Worm (Caenorhabditis elegans) whole organism, young adult: Measurements from ENCODE around the gene try-3.
"Not testable (repeated sequence)": the region's sequence is repeated elsewhere in the genome, so short reads cannot be mapped to it uniquely, and the experiment has no call there.

Source experiments
- B0261.1 ChIP-seq: sonication (generic microtip); optimal IDR thresholded peaks from 2 replicates; lab custom pipeline; 2016; ENCODE audit warnings: mild to moderate bottlenecking, missing genetic modification characterization, moderate library complexity, missing compliant biosample characterization
- F10E7.11 ChIP-seq: sonication (generic microtip); optimal IDR thresholded peaks from 2 replicates; lab custom pipeline; 2017; ENCODE audit warnings: mild to moderate bottlenecking, missing genetic modification characterization, moderate library complexity, missing compliant biosample characterization
- F52B5.7 ChIP-seq: sonication (generic microtip); optimal IDR thresholded peaks from 2 replicates; lab custom pipeline; 2016; ENCODE audit warnings: mild to moderate bottlenecking, missing genetic modification characterization, missing compliant biosample characterization
- F57A8.1 ChIP-seq: fragments of 200-800 bp; sonication (Bioruptor generic); optimal IDR thresholded peaks from 2 replicates; lab custom pipeline; 2018; ENCODE audit warnings: mild to moderate bottlenecking, missing genetic modification characterization, moderate library complexity, missing compliant biosample characterization
- K11D2.4 ChIP-seq: fragments of 200-800 bp; sonication (Bioruptor generic); IDR thresholded peaks from 2 replicates; pipeline ENCODE4 v1.3.6; 2022; ENCODE audit warnings: missing genetic modification reagents, missing genetic modification characterization, missing compliant biosample characterization
- T07F8.4 ChIP-seq: sonication (generic microtip); optimal IDR thresholded peaks from 2 replicates; lab custom pipeline; 2016; ENCODE audit warnings: mild to moderate bottlenecking, missing genetic modification characterization, moderate library complexity, missing compliant biosample characterization
- Y67H2A.10 ChIP-seq: fragments of 200-800 bp; sonication (Bioruptor generic); conservative IDR thresholded peaks from 2 replicates; pipeline ENCODE4 v1.3.6; 2022; ENCODE audit warnings: missing genetic modification reagents, missing genetic modification characterization, missing compliant biosample characterization
- Y95B8A.8 ChIP-seq: fragments of 200-800 bp; sonication (Bioruptor generic); IDR thresholded peaks from 2 replicates; pipeline ENCODE4 v1.3.6; 2022; ENCODE audit warnings: missing genetic modification reagents, missing genetic modification characterization, missing compliant biosample characterization
- athp-1 ChIP-seq: sonication (generic microtip); optimal IDR thresholded peaks from 2 replicates; lab custom pipeline; 2017; ENCODE audit warnings: mild to moderate bottlenecking, missing genetic modification characterization, missing compliant biosample characterization
- bed-1 ChIP-seq: fragments of 200-800 bp; sonication (Bioruptor generic); IDR thresholded peaks from 2 replicates; pipeline ENCODE4 v1.3.6; 2022; ENCODE audit warnings: missing genetic modification reagents, missing genetic modification characterization, missing compliant biosample characterization
- ceh-100 ChIP-seq: fragments of 200-800 bp; sonication (Bioruptor generic); IDR thresholded peaks from 2 replicates; pipeline ENCODE4 v1.3.6; 2022; ENCODE audit warnings: missing genetic modification reagents, missing genetic modification characterization, missing compliant biosample characterization
- ceh-27 ChIP-seq: fragments of 200-800 bp; sonication (Bioruptor generic); optimal IDR thresholded peaks from 2 replicates; lab custom pipeline; 2018; ENCODE audit warnings: mild to moderate bottlenecking, missing genetic modification characterization, moderate library complexity, missing compliant biosample characterization
- chd-7 ChIP-seq: sonication (generic microtip); optimal IDR thresholded peaks from 2 replicates; lab custom pipeline; 2016; ENCODE audit warnings: mild to moderate bottlenecking, missing genetic modification characterization, moderate library complexity, missing compliant biosample characterization
- ekl-4 ChIP-seq: fragments of 200-800 bp; sonication (Bioruptor generic); IDR thresholded peaks from 2 replicates; pipeline ENCODE4 v1.3.6; 2022; ENCODE audit warnings: missing genetic modification reagents, missing genetic modification characterization, missing compliant biosample characterization
- ets-4 ChIP-seq: fragments of 200-800 bp; sonication (Bioruptor generic); optimal IDR thresholded peaks from 2 replicates; lab custom pipeline; 2018; ENCODE audit warnings: mild to moderate bottlenecking, missing genetic modification characterization, missing compliant biosample characterization
- fkh-3 ChIP-seq: sonication (generic microtip); optimal IDR thresholded peaks from 2 replicates; lab custom pipeline; 2016; ENCODE audit warnings: mild to moderate bottlenecking, missing genetic modification characterization, missing compliant biosample characterization
- lin-35 ChIP-seq, 3 experiments: fragments of 150-350 bp in 2 of 3; sonication (generic microtip) in 1 of 3; optimal IDR thresholded peaks; 2 replicates each; lab custom pipeline; 2014 to 2018; ENCODE audit warnings: missing biosample characterization in 3 of 3, missing genetic modification characterization in 3 of 3, missing genetic modification reagents in 3 of 3
- madf-10 ChIP-seq: sonication (generic microtip); optimal IDR thresholded peaks from 2 replicates; lab custom pipeline; 2016; ENCODE audit warnings: mild to moderate bottlenecking, missing genetic modification characterization, missing compliant biosample characterization
- mxl-1 ChIP-seq: sonication (generic microtip); optimal IDR thresholded peaks from 2 replicates; lab custom pipeline; 2016; ENCODE audit warnings: missing genetic modification characterization, missing compliant biosample characterization
- nfya-2 ChIP-seq: fragments of 200-800 bp; sonication (Bioruptor generic); IDR thresholded peaks from 2 replicates; pipeline ENCODE4 v1.3.6; 2022; ENCODE audit warnings: missing genetic modification reagents, missing genetic modification characterization, missing compliant biosample characterization
- nhr-90 ChIP-seq: sonication (generic microtip); optimal IDR thresholded peaks from 2 replicates; lab custom pipeline; 2016; ENCODE audit warnings: missing genotype, mild to moderate bottlenecking, missing genetic modification characterization, missing compliant biosample characterization
- pha-4 ChIP-seq: fragments of 150-350 bp; sonication (generic microtip); optimal IDR thresholded peaks from 2 replicates; lab custom pipeline; 2014; ENCODE audit warnings: missing biosample characterization, missing genetic modification reagents, missing genetic modification characterization
- rcor-1 ChIP-seq: fragments of 200-800 bp; sonication (Bioruptor generic); IDR thresholded peaks from 2 replicates; pipeline ENCODE4 v1.3.6; 2022; ENCODE audit warnings: missing genetic modification reagents, missing genetic modification characterization, missing compliant biosample characterization
- rec-8 ChIP-seq, 2 experiments: sonication (generic microtip); optimal IDR thresholded peaks; 2 replicates each; lab custom pipeline; 2016; ENCODE audit warnings: mild to moderate bottlenecking in 2 of 2, missing genetic modification characterization in 2 of 2, missing genetic modification reagents in 2 of 2, missing genotype in 2 of 2, missing biosample characterization in 1 of 2, missing compliant biosample characterization in 1 of 2, moderate library complexity in 1 of 2
- repo-1 ChIP-seq: sonication (generic microtip); optimal IDR thresholded peaks from 2 replicates; lab custom pipeline; 2017; ENCODE audit warnings: mild to moderate bottlenecking, missing genetic modification characterization, missing compliant biosample characterization
- sea-2 ChIP-seq: fragments of 200-800 bp; sonication (Bioruptor generic); IDR thresholded peaks from 2 replicates; pipeline ENCODE4 v1.3.6; 2022; ENCODE audit warnings: missing genetic modification characterization, missing compliant biosample characterization
- snpc-1.3 ChIP-seq: sonication (generic microtip); optimal IDR thresholded peaks from 2 replicates; lab custom pipeline; 2017; ENCODE audit warnings: missing genetic modification characterization, mild to moderate bottlenecking, missing compliant biosample characterization, antibody characterized with exemption, moderate library complexity, missing genotype, missing genetic modification reagents; ENCODE audit not compliant: insufficient read depth
- sptf-2 ChIP-seq: fragments of 200-800 bp; sonication (Bioruptor generic); optimal IDR thresholded peaks from 2 replicates; lab custom pipeline; 2018; ENCODE audit warnings: mild to moderate bottlenecking, missing genetic modification characterization, missing compliant biosample characterization
- tlf-1 ChIP-seq: fragments of 200-800 bp; sonication (Bioruptor generic); optimal IDR thresholded peaks from 2 replicates; lab custom pipeline; 2018; ENCODE audit warnings: mild to moderate bottlenecking, missing genetic modification characterization, missing compliant biosample characterization
- zfh-2 ChIP-seq: fragments of 200-800 bp; sonication (Bioruptor generic); conservative IDR thresholded peaks from 2 replicates; pipeline ENCODE4 v1.3.6; 2022; ENCODE audit warnings: missing genetic modification reagents, missing genetic modification characterization, missing compliant biosample characterization
- ztf-6 ChIP-seq: fragments of 200-800 bp; sonication (Bioruptor generic); IDR thresholded peaks from 2 replicates; pipeline ENCODE4 v1.3.6; 2022; ENCODE audit warnings: missing genetic modification reagents, missing genetic modification characterization, missing compliant biosample characterization

The try-3 gene

DNA sequence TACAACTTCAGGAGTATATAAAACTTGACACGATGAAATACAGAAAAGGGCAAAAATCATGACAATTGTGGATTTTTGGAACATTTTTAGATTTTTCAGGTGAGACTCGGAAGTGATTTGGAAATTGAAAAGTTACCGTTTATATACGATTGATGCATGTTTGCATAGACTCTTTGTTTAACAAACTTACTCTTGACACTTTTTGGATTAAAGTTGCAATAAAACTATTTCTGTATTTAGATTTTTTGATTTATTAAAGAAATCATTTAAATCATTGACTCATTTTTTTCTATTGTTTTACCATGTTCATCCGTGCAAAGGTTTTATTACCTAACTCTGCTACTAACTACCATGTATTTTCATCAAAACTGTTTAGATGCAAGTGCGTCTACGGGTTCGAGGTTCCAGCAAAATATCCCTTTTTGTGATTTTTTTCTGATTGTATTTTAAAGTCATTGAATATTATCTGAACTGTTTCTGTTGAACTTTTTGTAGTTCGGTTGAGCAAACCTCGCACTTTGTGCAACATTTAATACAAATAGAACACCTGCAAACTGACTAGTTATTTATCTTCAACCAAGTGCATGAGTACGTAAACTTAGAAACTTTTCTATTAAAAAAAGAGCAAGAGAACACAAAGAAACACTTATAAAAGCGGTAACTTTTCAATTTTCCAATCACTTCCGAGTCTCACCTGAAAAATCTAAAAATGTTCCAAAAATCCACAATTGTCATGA lies 34.2 kb downstream of the try-3 start, which contains the start of the genes nspb-1 and nspb-2:
TSS of gene nspb-1 (minus strand) at position 101 of the 737 bp plus-strand sequence.
TSS of gene nspb-2 (plus strand) at position 687 of the 737 bp plus-strand sequence.
- not testable (repeated sequence) for TF ChIP-seq athp-1; bed-1 (GFP tag; lab: Robert Waterston, UW); Y67H2A.10 (GFP tag; lab: Robert Waterston, UW)

DNA sequence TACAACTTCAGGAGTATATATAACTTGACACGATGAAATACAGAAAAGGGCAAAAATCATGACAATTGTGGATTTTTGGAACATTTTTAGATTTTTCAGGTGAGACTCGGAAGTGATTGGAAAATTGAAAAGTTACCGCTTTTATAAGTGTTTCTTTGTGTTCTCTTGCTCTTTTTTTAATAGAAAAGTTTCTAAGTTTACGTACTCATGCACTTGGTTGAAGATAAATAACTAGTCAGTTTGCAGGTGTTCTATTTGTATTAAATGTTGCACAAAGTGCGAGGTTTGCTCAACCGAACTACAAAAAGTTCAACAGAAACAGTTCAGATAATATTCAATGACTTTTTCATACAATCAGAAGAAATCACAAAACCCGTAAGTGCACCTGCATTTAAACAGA lies 37.9 kb downstream of the try-3 start, which contains the start of gene nspb-3:
TSS of gene nspb-3 (minus strand) at position 101 of the 400 bp plus-strand sequence.
- TF ChIP-seq nhr-90; tlf-1 (GFP tag; lab: Kevin White, UChicago); F57A8.1: not testable (repeated sequence)

DNA sequence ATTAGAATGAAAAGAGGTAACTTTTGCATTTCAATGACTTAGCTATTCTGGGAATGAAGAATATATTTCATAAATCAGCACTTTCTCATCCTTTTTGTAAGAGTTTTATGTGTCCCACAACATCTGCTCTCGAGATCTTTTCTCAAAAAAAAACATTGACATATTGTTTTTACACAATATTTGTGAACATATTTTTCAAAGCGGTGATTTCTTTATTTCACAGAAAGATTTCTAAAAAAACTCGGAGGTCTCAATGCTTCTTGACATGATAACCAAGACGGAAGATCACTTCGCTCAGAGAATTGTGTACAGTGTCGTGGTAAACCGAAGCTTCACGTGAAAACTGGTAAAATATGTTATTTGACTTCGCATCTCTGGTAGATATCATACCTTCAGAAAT lies 39.0 kb downstream of the try-3 start, which contains the start of gene F38A5.22:
TSS of gene F38A5.22 (minus strand) at position 29 of the 400 bp plus-strand sequence.
- no peak for TF ChIP-seq rcor-1 (GFP tag; lab: Robert Waterston, UW)
- no peak for TF ChIP-seq B0261.1 (tag; lab: Kevin White, UChicago)
- TF ChIP-seq ztf-6 (GFP tag; lab: Robert Waterston, UW), result no peak
- TF ChIP-seq snpc-1.3, result no peak
- no peak for TF ChIP-seq Y95B8A.8 (GFP tag; lab: Robert Waterston, UW)
- TF ChIP-seq sptf-2 (GFP tag; lab: Kevin White, UChicago), result no peak
- TF ChIP-seq ets-4 (GFP tag; lab: Kevin White, UChicago), result no peak
- TF ChIP-seq lin-35 (GFP tag; optimal IDR thresholded peaks at IDR 0.05; lab: Kevin White, UChicago), result no peak
- TF ChIP-seq nfya-2 (GFP tag; lab: Robert Waterston, UW), result no peak
- no peak for TF ChIP-seq chd-7 (tag; lab: Kevin White, UChicago)
- TF ChIP-seq T07F8.4, result no peak

- TF ChIP-seq repo-1 (no peak), fkh-3 (tag; lab: Kevin White, UChicago) (no peak), sea-2 (GFP tag; lab: Robert Waterston, UW) (no peak), K11D2.4 (GFP tag; lab: Robert Waterston, UW) (no peak), bed-1 (GFP tag; lab: Robert Waterston, UW) (no peak), ceh-27 (GFP tag; lab: Kevin White, UChicago) (no peak), ceh-100 (no peak), zfh-2 (GFP tag; lab: Robert Waterston, UW) (no peak), Y95B8A.8 (GFP tag; lab: Robert Waterston, UW) (no peak), ekl-4 (no peak), mxl-1 (tag; lab: Kevin White, UChicago) (no peak), pha-4 (no peak), F10E7.11 (tag; lab: Kevin White, UChicago) (no peak), F52B5.7 (tag; lab: Kevin White, UChicago) (no peak), nfya-2 (GFP tag; lab: Robert Waterston, UW) (no peak), madf-10 (no peak)
Measured at ce11 chrIV:6597298-6597697, 40.3 kb downstream of the try-3 start, which contains the start of gene F38A5.6. F38A5.6 (minus strand) TSS chrIV:6597398.

- not testable (repeated sequence) for TF ChIP-seq madf-10; rec-8 (tag; optimal IDR thresholded peaks at IDR 0.05; lab: Kevin White, UChicago); ets-4 (GFP tag; lab: Kevin White, UChicago)
- TF ChIP-seq, all 124 proteins: peak for 0; not testable (repeated sequence) for 124
Measured at ce11 chrIV:6597918-6598317, 41.0 kb downstream of the try-3 start, which contains the start of gene nspb-4. nspb-4 (plus strand) TSS chrIV:6598218.
